Worm (Caenorhabditis elegans): ENCODE results near the gene C14A6.3.
A peak's percentile ranks its signal among the peaks of the same experiment; 100 is the strongest.

Gene C14A6.3

ce11 chrV:18141161-18141560 lies 5.0 kb upstream of the C14A6.3 start, which contains the start of gene Y37H2A.11:
Gene Y37H2A.11 (plus strand): TSS chrV:18141461.
- TF ChIP-seq snu-23 (GFP tag; optimal IDR thresholded peaks at IDR 0.05) (no peak), fkh-10 (GFP tag; optimal IDR thresholded peaks at IDR 0.05) (no peak), ets-5 (GFP tag; IDR thresholded peaks at IDR 0.05) (no peak), unc-86 (tag; optimal IDR thresholded peaks at IDR 0.05) (no peak), fos-1 (tag; optimal IDR thresholded peaks at IDR 0.05) (no peak), nhr-47 (tag; optimal IDR thresholded peaks at IDR 0.05) (no peak)

- TF ChIP-seq sup-37 (GFP tag; optimal IDR thresholded peaks at IDR 0.05) = no peak
- TF ChIP-seq sox-4 (tag; optimal IDR thresholded peaks at IDR 0.05) = no peak
- no peak for TF ChIP-seq C16A3.4 (tag; optimal IDR thresholded peaks at IDR 0.05)
- no peak for TF ChIP-seq nhr-85 (tag)
Measured at ce11 chrV:18142549-18142948, 3.6 kb upstream of the C14A6.3 start, which contains the start of gene Y37H2A.13. Gene Y37H2A.13 (plus strand): TSS chrV:18142849.

ce11 chrV:18143445-18143844 lies 2.7 kb upstream of the C14A6.3 start, which contains the start of gene Y37H2A.14:
Gene Y37H2A.14 (plus strand): TSS chrV:18143745.
- TF ChIP-seq fos-1 (tag; optimal IDR thresholded peaks at IDR 0.05) (no peak), sptf-1 (tag; optimal IDR thresholded peaks at IDR 0.05) (no peak), pax-3 (tag; optimal IDR thresholded peaks at IDR 0.05) (no peak), nhr-47 (tag; optimal IDR thresholded peaks at IDR 0.05) (no peak), lin-35 (GFP tag; optimal IDR thresholded peaks at IDR 0.05) (no peak), zip-4 (GFP tag; optimal IDR thresholded peaks at IDR 0.05) (no peak), efl-1 (optimal IDR thresholded peaks at IDR 0.05) (no peak), efl-1 (GFP tag; optimal IDR thresholded peaks at IDR 0.05 in 1 of 2) (no peak), hlh-17 (GFP tag; optimal IDR thresholded peaks at IDR 0.05; ENCODE audit: borderline replicate concordance) (no peak)

- TF ChIP-seq efl-1 (optimal IDR thresholded peaks at IDR 0.05) (no peak), efl-1 (GFP tag; optimal IDR thresholded peaks at IDR 0.05 in 1 of 2) (peak in 1 of 2 experiments; percentile 61), irx-1 (tag; optimal IDR thresholded peaks at IDR 0.05) (no peak)
Measured at ce11 chrV:18144442-18144841, 1.7 kb upstream of the C14A6.3 start.

- TF ChIP-seq ceh-88 (GFP tag; IDR thresholded peaks at IDR 0.05) (no peak), zip-4 (GFP tag; optimal IDR thresholded peaks at IDR 0.05) (no peak), efl-1 (optimal IDR thresholded peaks at IDR 0.05) (no peak), efl-1 (GFP tag; optimal IDR thresholded peaks at IDR 0.05 in 1 of 2) (peak in 1 of 2 experiments; percentile 57)
Measured at ce11 chrV:18157707-18158106, 11.5 kb downstream of the C14A6.3 start, which contains the start of gene clec-48. Gene clec-48 (plus strand): TSS chrV:18158026.

- TF ChIP-seq ces-1 (GFP tag; optimal IDR thresholded peaks at IDR 0.05) (no peak), unc-130 (tag; optimal IDR thresholded peaks at IDR 0.05) (no peak), tlp-1 (tag; optimal IDR thresholded peaks at IDR 0.05) (no peak), Y116A8C.19 (tag; optimal IDR thresholded peaks at IDR 0.05; ENCODE audit: borderline replicate concordance) (no peak), aly-2 (tag; optimal IDR thresholded peaks at IDR 0.05) (no peak), skn-1 (tag; optimal IDR thresholded peaks at IDR 0.05) (no peak), nhr-47 (tag; optimal IDR thresholded peaks at IDR 0.05) (no peak), zag-1 (tag; optimal IDR thresholded peaks at IDR 0.05) (no peak), C04F5.9 (tag; optimal IDR thresholded peaks at IDR 0.05) (no peak), mdl-1 (tag; optimal IDR thresholded peaks at IDR 0.05) (no peak), pax-3 (tag; optimal IDR thresholded peaks at IDR 0.05) (no peak), alr-1 (tag; optimal IDR thresholded peaks at IDR 0.05; ENCODE audit: borderline replicate concordance) (no peak), fkh-4 (tag; optimal IDR thresholded peaks at IDR 0.05; ENCODE audit: borderline replicate concordance) (no peak), xbp-1 (tag; optimal IDR thresholded peaks at IDR 0.05) (no peak), nhr-237 (tag; optimal IDR thresholded peaks at IDR 0.05) (no peak)
Measured at ce11 chrV:18158172-18158571, 12.0 kb downstream of the C14A6.3 start.

Data from whole organism, L1 larva.